Worm (Caenorhabditis elegans): ENCODE data around the gene EEED8.13.

EEED8.13 gene

ce11 chrII:5426054-5426453 is 13.7 kb upstream of the EEED8.13 start:
- no peak for TF ChIP-seq unc-62 (GFP tag; optimal IDR thresholded peaks at IDR 0.05)

- TF ChIP-seq unc-62 (GFP tag; optimal IDR thresholded peaks at IDR 0.05) = no peak
These were observed 13.3 kb upstream of the EEED8.13 start, which contains the start of gene F07F6.8 for ce11 chrII:5425633-5426032. F07F6.8 (minus strand) TSS chrII:5425733.

ce11 chrII:5423832-5424231 is 11.5 kb upstream of the EEED8.13 start, which contains the start of gene F07F6.7:
F07F6.7 (minus strand) TSS chrII:5423858.
- TF ChIP-seq unc-62 (GFP tag; optimal IDR thresholded peaks at IDR 0.05) = no peak

ce11 chrII:5420947-5421614 is 8.7 kb upstream of the EEED8.13 start, which contains the start of gene tofu-6:
tofu-6 (plus strand) TSS chrII:5421248.
- no peak for TF ChIP-seq unc-62 (GFP tag; optimal IDR thresholded peaks at IDR 0.05)

ce11 chrII:5418929-5419328 is 6.6 kb upstream of the EEED8.13 start, which contains the start of gene EEED8.15:
EEED8.15 (plus strand) TSS chrII:5419229.
- TF ChIP-seq unc-62 (GFP tag; optimal IDR thresholded peaks at IDR 0.05) = no peak

- no peak for TF ChIP-seq unc-62 (GFP tag; optimal IDR thresholded peaks at IDR 0.05)
These were observed 6.0 kb upstream of the EEED8.13 start for ce11 chrII:5418317-5418716.

ce11 chrII:5417905-5418304 is 5.5 kb upstream of the EEED8.13 start:
- TF ChIP-seq unc-62 (GFP tag; optimal IDR thresholded peaks at IDR 0.05) = no peak

ce11 chrII:5416204-5416764 is 3.9 kb upstream of the EEED8.13 start, which contains the start of gene EEED8.2:
EEED8.2 (plus strand) TSS chrII:5416714.
- no peak for TF ChIP-seq unc-62 (GFP tag; optimal IDR thresholded peaks at IDR 0.05)

ce11 chrII:5414040-5414439 is 1.7 kb upstream of the EEED8.13 start, which contains the start of the genes EEED8.14 and EEED8.3:
EEED8.14 (minus strand) TSS chrII:5414052.
EEED8.3 (plus strand) TSS chrII:5414276.
- TF ChIP-seq unc-62 (GFP tag; optimal IDR thresholded peaks at IDR 0.05) = no peak

ce11 chrII:5408924-5409323 is 3.4 kb downstream of the EEED8.13 start, which contains the start of the genes EEED8.12 and EEED8.4:
EEED8.12 (minus strand) TSS chrII:5409024.
EEED8.4 (plus strand) TSS chrII:5409319.
- no peak for TF ChIP-seq unc-62 (GFP tag; optimal IDR thresholded peaks at IDR 0.05)

- no peak for TF ChIP-seq unc-62 (GFP tag; optimal IDR thresholded peaks at IDR 0.05)
These were observed 4.8 kb downstream of the EEED8.13 start, which contains the start of gene clec-141 for ce11 chrII:5407548-5407947. clec-141 (minus strand) TSS chrII:5407648.

ce11 chrII:5399201-5399600 is 13.2 kb downstream of the EEED8.13 start, which contains the start of gene mog-5:
mog-5 (plus strand) TSS chrII:5399538.
- TF ChIP-seq unc-62 (GFP tag; optimal IDR thresholded peaks at IDR 0.05) = no peak

- no peak for TF ChIP-seq unc-62 (GFP tag; optimal IDR thresholded peaks at IDR 0.05)
These were observed 13.6 kb downstream of the EEED8.13 start, which contains the start of gene fbxl-3 for ce11 chrII:5398779-5399178. fbxl-3 (minus strand) TSS chrII:5398902.

- no peak for TF ChIP-seq unc-62 (GFP tag; optimal IDR thresholded peaks at IDR 0.05)
These were observed 16.8 kb downstream of the EEED8.13 start, which contains the start of gene pink-1 for ce11 chrII:5395594-5395993. pink-1 (minus strand) TSS chrII:5395694.

ce11 chrII:5393090-5393489 is 19.3 kb downstream of the EEED8.13 start, which contains the start of gene brap-2:
brap-2 (minus strand) TSS chrII:5393190.
- TF ChIP-seq unc-62 (GFP tag; optimal IDR thresholded peaks at IDR 0.05) = no peak

ce11 chrII:5391447-5391846 is 20.9 kb downstream of the EEED8.13 start:
- no peak for TF ChIP-seq unc-62 (GFP tag; optimal IDR thresholded peaks at IDR 0.05)

Data from whole organism, dauer.